Fruit fly (Drosophila melanogaster) S2 (cell line): ENCODE data around the gene Atg2.
A peak's percentile ranks its signal among the peaks of the same experiment; 100 is the strongest.

Experiments used
- CG8478 ChIP-seq: fragments of >200 bp; optimal IDR thresholded peaks from 2 replicates; lab custom pipeline; 2018
- CTCF ChIP-seq, 2 experiments: fragments of >200 bp; optimal IDR thresholded peaks; 2 replicates each; lab custom pipeline; 2018

- TF ChIP-seq CG8478 (lab: Kevin White, UChicago) (no peak), CTCF (optimal IDR thresholded peaks at IDR 0.05; lab: Kevin White, UChicago) (peak in 1 of 2 experiments; percentile 55)
Measured at dm6 chr3L:2743755-2744154, 30.4 kb upstream of the Atg2 start.
